Fruit fly (Drosophila melanogaster) whole organism, embryonic: ENCODE data around the gene CG15221.

Experiments used
- BtbVII ChIP-seq: fragments of 200-800 bp; sonication (Bioruptor generic); optimal IDR thresholded peaks from 3 replicates; lab custom pipeline; 2017; ENCODE audit warnings: missing biosample characterization, mild to moderate bottlenecking, missing genetic modification characterization
- CG10209 ChIP-seq: fragments of 200-800 bp; sonication (Bioruptor generic); optimal IDR thresholded peaks from 3 replicates; lab custom pipeline; 2017; ENCODE audit warnings: missing biosample characterization, mild to moderate bottlenecking, missing genetic modification characterization, missing genetic modification reagents
- CG10366 ChIP-seq: fragments of 200-800 bp; sonication (Bioruptor generic); IDR thresholded peaks from 2 replicates; pipeline ENCODE4 v1.3.6; 2022; ENCODE audit warnings: missing biosample characterization, missing genetic modification characterization
- CG12299 ChIP-seq: fragments of 200-800 bp; sonication (Bioruptor generic); optimal IDR thresholded peaks from 2 replicates; lab custom pipeline; 2018; ENCODE audit warnings: missing biosample characterization, mild to moderate bottlenecking, missing genetic modification characterization
- CG12744 ChIP-seq: fragments of 200-800 bp; sonication (Bioruptor generic); optimal IDR thresholded peaks from 2 replicates; lab custom pipeline; 2016; ENCODE audit warnings: missing biosample characterization, missing genetic modification characterization
- CG13296 ChIP-seq: fragments of 200-800 bp; sonication (Bioruptor generic); optimal IDR thresholded peaks from 3 replicates; lab custom pipeline; 2018; ENCODE audit warnings: missing biosample characterization, mild to moderate bottlenecking, missing genetic modification characterization
- CG13775 ChIP-seq: fragments of 200-800 bp; sonication (Bioruptor generic); optimal IDR thresholded peaks from 3 replicates; lab custom pipeline; 2017; ENCODE audit warnings: missing biosample characterization, mild to moderate bottlenecking, missing genetic modification characterization
- CG14710 ChIP-seq: fragments of 200-800 bp; sonication (Bioruptor generic); optimal IDR thresholded peaks from 3 replicates; lab custom pipeline; 2019; ENCODE audit warnings: missing biosample characterization, mild to moderate bottlenecking, missing genetic modification characterization, moderate library complexity
- CG15073 ChIP-seq: fragments of 200-800 bp; sonication (Bioruptor generic); optimal IDR thresholded peaks from 2 replicates; lab custom pipeline; 2016; ENCODE audit warnings: missing biosample characterization, missing genetic modification characterization
- CG16863 ChIP-seq: fragments of 200-800 bp; sonication (Bioruptor generic); optimal IDR thresholded peaks from 3 replicates; lab custom pipeline; 2016; ENCODE audit warnings: missing biosample characterization, missing genetic modification characterization
- CG17829 ChIP-seq: fragments of 200-800 bp; optimal IDR thresholded peaks from 2 replicates; lab custom pipeline; 2019; ENCODE audit warnings: missing biosample characterization, mild to moderate bottlenecking, missing genetic modification characterization, moderate library complexity
- CG18011 ChIP-seq: fragments of 200-800 bp; sonication (Bioruptor generic); optimal IDR thresholded peaks from 2 replicates; lab custom pipeline; 2017; ENCODE audit warnings: missing biosample characterization, missing genetic modification characterization, mild to moderate bottlenecking, moderate library complexity, missing genotype
- CG2875 ChIP-seq: fragments of 200-800 bp; sonication (Bioruptor generic); optimal IDR thresholded peaks from 2 replicates; lab custom pipeline; 2017; ENCODE audit warnings: missing biosample characterization, mild to moderate bottlenecking, missing genetic modification characterization, missing genetic modification reagents
- CG30020 ChIP-seq: fragments of 200-800 bp; optimal IDR thresholded peaks from 2 replicates; lab custom pipeline; 2019; ENCODE audit warnings: missing biosample characterization, mild to moderate bottlenecking, missing genetic modification characterization, moderate library complexity
- CG30403 ChIP-seq: fragments of 200-800 bp; sonication (Bioruptor generic); optimal IDR thresholded peaks from 3 replicates; lab custom pipeline; 2016; ENCODE audit warnings: missing biosample characterization, missing genetic modification characterization
- CG31441 ChIP-seq: fragments of 200-800 bp; sonication (Bioruptor generic); IDR thresholded peaks from 2 replicates; pipeline ENCODE4 v1.3.6; 2022; ENCODE audit warnings: missing biosample characterization, missing genetic modification characterization
- CG34224 ChIP-seq: fragments of 200-800 bp; sonication (Bioruptor generic); IDR thresholded peaks from 3 replicates; pipeline ENCODE4 v1.3.6; 2022; ENCODE audit warnings: missing biosample characterization, missing genetic modification characterization; ENCODE audit not compliant: partially characterized antibody
- CG6689 ChIP-seq: fragments of 200-800 bp; sonication (Bioruptor generic); IDR thresholded peaks from 2 replicates; pipeline ENCODE4 v1.3.6; 2022; ENCODE audit warnings: missing biosample characterization, missing genetic modification characterization
- CG8281 ChIP-seq: fragments of 200-800 bp; sonication (Bioruptor generic); optimal IDR thresholded peaks from 2 replicates; lab custom pipeline; 2018; ENCODE audit warnings: missing biosample characterization, mild to moderate bottlenecking, missing genetic modification characterization, moderate library complexity
- ERR ChIP-seq: fragments of 200-800 bp; sonication (Bioruptor generic); optimal IDR thresholded peaks from 2 replicates; lab custom pipeline; 2016; ENCODE audit warnings: missing biosample characterization, missing genetic modification characterization
- Ets97D ChIP-seq: fragments of 200-800 bp; sonication (Bioruptor generic); optimal IDR thresholded peaks from 3 replicates; lab custom pipeline; 2016; ENCODE audit warnings: missing biosample characterization, missing genetic modification characterization
- Jarid2 ChIP-seq: fragments of 200-800 bp; sonication (Bioruptor generic); optimal IDR thresholded peaks from 3 replicates; lab custom pipeline; 2017; ENCODE audit warnings: mild to moderate bottlenecking, missing biosample characterization, missing genetic modification reagents, missing genetic modification characterization
- NfI ChIP-seq: fragments of 200-800 bp; sonication (Bioruptor generic); optimal IDR thresholded peaks from 3 replicates; lab custom pipeline; 2018; ENCODE audit warnings: missing biosample characterization, mild to moderate bottlenecking, missing genetic modification characterization, moderate library complexity
- Opbp ChIP-seq: fragments of 200-800 bp; sonication (Bioruptor generic); IDR thresholded peaks from 3 replicates; pipeline ENCODE4 v1.3.6; 2022; ENCODE audit warnings: missing biosample characterization, missing genetic modification characterization; ENCODE audit not compliant: partially characterized antibody
- PHDP ChIP-seq: fragments of 200-800 bp; sonication (Bioruptor generic); optimal IDR thresholded peaks from 3 replicates; lab custom pipeline; 2018; ENCODE audit warnings: missing biosample characterization, mild to moderate bottlenecking, missing genetic modification characterization, moderate library complexity
- Ravus ChIP-seq: fragments of 200-800 bp; sonication (Bioruptor generic); IDR thresholded peaks from 2 replicates; pipeline ENCODE4 v1.3.6; 2022; ENCODE audit warnings: missing biosample characterization, missing genetic modification characterization
- Side ChIP-seq: fragments of 200-800 bp; sonication (Bioruptor generic); optimal IDR thresholded peaks from 2 replicates; lab custom pipeline; 2016; ENCODE audit warnings: missing biosample characterization, missing genetic modification characterization
- Ssrp ChIP-seq: fragments of 200-800 bp; sonication (Bioruptor generic); optimal IDR thresholded peaks from 2 replicates; lab custom pipeline; 2018; ENCODE audit warnings: missing biosample characterization, mild to moderate bottlenecking, missing genetic modification characterization, moderate library complexity
- aop ChIP-seq: fragments of 200-800 bp; sonication (Bioruptor generic); IDR thresholded peaks from 2 replicates; pipeline ENCODE4 v1.3.6; 2022; ENCODE audit warnings: missing biosample characterization, missing genetic modification characterization
- chinmo ChIP-seq: fragments of 200-800 bp; sonication (Bioruptor generic); IDR thresholded peaks from 4 replicates; pipeline ENCODE4 v1.3.6; 2022; ENCODE audit warnings: missing biosample characterization, missing genetic modification characterization; ENCODE audit not compliant: partially characterized antibody
- chn ChIP-seq: fragments of 200-800 bp; sonication (Bioruptor generic); optimal IDR thresholded peaks from 2 replicates; lab custom pipeline; 2016; ENCODE audit warnings: missing biosample characterization, missing genetic modification characterization
- crp ChIP-seq, 2 experiments: fragments of 200-800 bp; sonication (Bioruptor generic); optimal IDR thresholded peaks; 2 replicates in 1 of 2; 3 replicates in 1 of 2; lab custom pipeline; 2017; ENCODE audit warnings: missing biosample characterization in 2 of 2, missing genetic modification characterization in 2 of 2, mild to moderate bottlenecking in 1 of 2, moderate library complexity in 1 of 2
- dysf ChIP-seq: fragments of 200-800 bp; sonication (Bioruptor generic); IDR thresholded peaks from 3 replicates; pipeline ENCODE4 v1.3.6; 2022; ENCODE audit warnings: missing biosample characterization, missing genetic modification characterization
- fd102C ChIP-seq: fragments of 200-800 bp; sonication (Bioruptor generic); optimal IDR thresholded peaks from 2 replicates; lab custom pipeline; 2018; ENCODE audit warnings: missing biosample characterization, mild to moderate bottlenecking, missing genetic modification characterization, moderate library complexity
- fd96Cb ChIP-seq: fragments of 200-800 bp; sonication (Bioruptor generic); optimal IDR thresholded peaks from 2 replicates; lab custom pipeline; 2018; ENCODE audit warnings: missing biosample characterization, mild to moderate bottlenecking, missing genetic modification characterization, moderate library complexity
- gce ChIP-seq: fragments of 200-800 bp; sonication (Bioruptor generic); IDR thresholded peaks from 3 replicates; pipeline ENCODE4 v1.3.6; 2022; ENCODE audit warnings: missing biosample characterization, missing genetic modification characterization
- hb ChIP-seq: fragments of 200-800 bp; sonication (Bioruptor generic); IDR thresholded peaks from 3 replicates; pipeline ENCODE4 v1.3.6; 2022; ENCODE audit warnings: missing biosample characterization, missing genetic modification characterization; ENCODE audit not compliant: partially characterized antibody
- kah ChIP-seq: fragments of 200-800 bp; sonication (Bioruptor generic); optimal IDR thresholded peaks from 2 replicates; lab custom pipeline; 2018; ENCODE audit warnings: missing biosample characterization, mild to moderate bottlenecking, missing genetic modification characterization
- luna ChIP-seq: fragments of 200-800 bp; sonication (Bioruptor generic); optimal IDR thresholded peaks from 2 replicates; lab custom pipeline; 2016; ENCODE audit warnings: missing biosample characterization, missing genetic modification characterization
- mirr ChIP-seq: fragments of 200-800 bp; sonication (Bioruptor generic); optimal IDR thresholded peaks from 3 replicates; lab custom pipeline; 2018; ENCODE audit warnings: missing biosample characterization, mild to moderate bottlenecking, missing genetic modification characterization
- nerfin-2 ChIP-seq: fragments of 200-800 bp; sonication (Bioruptor generic); IDR thresholded peaks from 2 replicates; pipeline ENCODE4 v1.3.6; 2022; ENCODE audit warnings: missing biosample characterization, missing genetic modification characterization; ENCODE audit not compliant: partially characterized antibody
- pb ChIP-seq: fragments of 200-800 bp; sonication (Bioruptor generic); optimal IDR thresholded peaks from 3 replicates; lab custom pipeline; 2016; ENCODE audit warnings: missing biosample characterization, missing genetic modification characterization
- peb ChIP-seq: fragments of 200-800 bp; sonication (Bioruptor generic); IDR thresholded peaks from 2 replicates; pipeline ENCODE4 v1.3.6; 2022; ENCODE audit warnings: missing biosample characterization, missing genetic modification characterization
- salm ChIP-seq: fragments of 200-800 bp; sonication (Bioruptor generic); optimal IDR thresholded peaks from 2 replicates; lab custom pipeline; 2018; ENCODE audit warnings: missing biosample characterization, mild to moderate bottlenecking, missing genetic modification characterization
- sob ChIP-seq: fragments of 200-800 bp; sonication (Bioruptor generic); IDR thresholded peaks from 2 replicates; pipeline ENCODE4 v1.3.6; 2022; ENCODE audit warnings: missing biosample characterization, missing genetic modification characterization
- stwl ChIP-seq: fragments of 200-800 bp; sonication (Bioruptor generic); optimal IDR thresholded peaks from 3 replicates; lab custom pipeline; 2018; ENCODE audit warnings: missing biosample characterization, mild to moderate bottlenecking, missing genetic modification characterization, moderate library complexity
- trh ChIP-seq: fragments of 200-800 bp; sonication (Bioruptor generic); optimal IDR thresholded peaks from 2 replicates; lab custom pipeline; 2016; ENCODE audit warnings: missing biosample characterization, missing genetic modification characterization
- usp ChIP-seq: fragments of >200 bp; optimal IDR thresholded peaks from 2 replicates; lab custom pipeline; 2017; ENCODE audit warnings: missing biosample characterization, missing genetic modification characterization
- zen ChIP-seq: fragments of 200-800 bp; sonication (Bioruptor generic); optimal IDR thresholded peaks from 3 replicates; lab custom pipeline; 2018; ENCODE audit warnings: missing biosample characterization, mild to moderate bottlenecking, missing genetic modification characterization, moderate library complexity

CG15221 gene

DNA sequence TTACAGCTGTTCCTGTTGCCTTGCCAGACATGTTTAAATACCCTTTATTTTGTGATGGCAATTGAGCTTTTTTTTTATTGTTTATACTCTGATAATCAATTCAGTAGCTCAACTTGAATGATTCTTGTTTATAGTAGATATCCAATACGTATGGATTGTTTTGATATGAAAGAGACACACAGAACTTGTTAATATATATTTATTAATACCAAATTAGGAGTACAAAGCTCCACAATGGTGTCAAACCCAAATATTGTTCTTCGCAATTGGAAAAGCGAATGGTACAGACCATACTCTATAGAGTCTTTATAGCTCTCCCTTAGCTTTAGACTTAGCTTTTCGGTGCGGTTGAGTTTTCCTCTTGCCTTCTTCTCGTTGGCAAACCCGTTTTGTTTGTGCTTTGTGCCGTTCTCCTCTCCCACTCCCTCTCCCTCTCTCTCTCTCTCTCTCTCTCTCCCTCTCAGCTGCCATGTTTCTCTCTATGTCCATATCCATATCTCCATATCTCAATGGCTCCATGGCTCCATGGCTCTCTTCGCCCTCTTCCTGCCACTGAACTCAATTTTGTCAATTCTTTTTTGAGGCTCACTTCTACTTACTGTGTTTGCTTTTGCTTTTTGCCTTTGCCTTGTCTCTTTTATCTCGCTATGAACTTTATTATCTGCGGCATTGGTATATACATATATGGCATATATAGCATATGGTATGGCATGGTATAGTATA, 38.0 kb upstream of the CG15221 start (continued):
- TF ChIP-seq Ets97D (GFP tag; lab: Kevin White, UChicago) (no peak), CG30020 (tag; lab: Kevin White, UChicago) (no peak), CG34224 (GFP tag; lab: Robert Waterston, UW) (peak; percentile 57), ERR (no peak), Ravus (GFP tag; lab: Robert Waterston, UW) (no peak; the same call in 1 of the 2 replicates), mirr (GFP tag; lab: Kevin White, UChicago) (peak; percentile 84), crp (GFP tag; optimal IDR thresholded peaks at IDR 0.05; lab: Kevin White, UChicago) (no peak), chn (GFP tag; lab: Kevin White, UChicago) (no peak), CG6689 (GFP tag; lab: Robert Waterston, UW) (no peak), CG12744 (GFP tag; lab: Kevin White, UChicago) (no peak), CG30403 (GFP tag; lab: Kevin White, UChicago) (no peak), fd96Cb (no peak), CG14710 (tag; lab: Kevin White, UChicago) (no peak), chinmo (GFP tag; lab: Robert Waterston, UW) (peak; percentile 87; the same call in 2 of the 4 replicates), CG13775 (no peak), luna (no peak), peb (GFP tag; lab: Robert Waterston, UW) (no peak), zen (tag; lab: Kevin White, UChicago) (no peak), CG13296 (GFP tag; lab: Kevin White, UChicago) (peak; percentile 73), aop (GFP tag; lab: Robert Waterston, UW) (no peak), NfI (GFP tag; lab: Kevin White, UChicago) (no peak), CG16863 (GFP tag; lab: Kevin White, UChicago) (peak; percentile 7), Opbp (no peak), CG31441 (no peak), sob (GFP tag; lab: Robert Waterston, UW) (peak; percentile 49; the same call in 1 of the 2 replicates), Ssrp (no peak), nerfin-2 (GFP tag; lab: Robert Waterston, UW) (no peak), Jarid2 (GFP tag; lab: Kevin White, UChicago) (no peak), CG15073 (GFP tag; lab: Kevin White, UChicago) (no peak), Side (GFP tag; lab: Kevin White, UChicago) (peak; percentile 60), CG12299 (peak; percentile 46), CG2875 (peak; percentile 15), CG10209 (GFP tag; lab: Kevin White, UChicago) (no peak), stwl (tag; lab: Kevin White, UChicago) (no peak), BtbVII (GFP tag; lab: Kevin White, UChicago) (peak; percentile 81), fd102C (no peak), CG10366 (GFP tag; lab: Robert Waterston, UW) (no peak), CG8281 (tag; lab: Kevin White, UChicago) (peak; percentile 93), kah (GFP tag; lab: Kevin White, UChicago) (peak; percentile 51), hb (no peak), pb (GFP tag; lab: Kevin White, UChicago) (no peak), trh (no peak), usp (GFP tag; lab: Kevin White, UChicago) (no peak), CG18011 (no peak), CG17829 (tag; lab: Kevin White, UChicago) (no peak), salm (peak; percentile 20), PHDP (tag; lab: Kevin White, UChicago) (peak; percentile 24), dysf (GFP tag; lab: Robert Waterston, UW) (no peak; the same call in 2 of the 3 replicates), gce (GFP tag; lab: Robert Waterston, UW) (no peak)
